Worm (Caenorhabditis elegans) whole organism, L1 larva: ENCODE results near the gene C29G2.3.

Experiments used
- C04F5.9 ChIP-seq: sonication (generic microtip); optimal IDR thresholded peaks from 2 replicates; lab custom pipeline; 2016; ENCODE audit warnings: missing genetic modification characterization, missing compliant biosample characterization
- C16A3.4 ChIP-seq: fragments of 150-350 bp; optimal IDR thresholded peaks from 2 replicates; lab custom pipeline; 2014; ENCODE audit warnings: missing biosample characterization, missing genetic modification characterization
- Y116A8C.19 ChIP-seq: sonication (generic microtip); optimal IDR thresholded peaks from 2 replicates; lab custom pipeline; 2016; ENCODE audit warnings: missing compliant biosample characterization, missing genetic modification characterization, borderline replicate concordance
- alr-1 ChIP-seq: fragments of 200-800 bp; sonication (Bioruptor generic); optimal IDR thresholded peaks from 2 replicates; lab custom pipeline; 2018; ENCODE audit warnings: borderline replicate concordance, mild to moderate bottlenecking, missing genetic modification characterization, missing compliant biosample characterization
- ceh-63 ChIP-seq: fragments of 200-800 bp; sonication (Bioruptor generic); optimal IDR thresholded peaks from 2 replicates; lab custom pipeline; 2018; ENCODE audit warnings: mild to moderate bottlenecking, missing genetic modification characterization, missing compliant biosample characterization
- ceh-8 ChIP-seq: fragments of 200-800 bp; sonication (Bioruptor generic); optimal IDR thresholded peaks from 2 replicates; lab custom pipeline; 2018; ENCODE audit warnings: mild to moderate bottlenecking, missing genetic modification characterization, moderate library complexity, missing compliant biosample characterization
- ceh-82 ChIP-seq, 3 experiments: fragments of 150-350 bp in 1 of 3; sonication (generic microtip) in 2 of 3; optimal IDR thresholded peaks; 2 replicates each; lab custom pipeline; 2014 to 2017; ENCODE audit warnings: missing biosample characterization in 3 of 3, missing genetic modification characterization in 3 of 3
- ceh-90 ChIP-seq: sonication (generic microtip); optimal IDR thresholded peaks from 2 replicates; lab custom pipeline; 2016; ENCODE audit warnings: missing genetic modification characterization, missing compliant biosample characterization
- ces-1 ChIP-seq: fragments of 150-350 bp; optimal IDR thresholded peaks from 2 replicates; lab custom pipeline; 2014; ENCODE audit warnings: missing biosample characterization, missing genetic modification reagents, missing genetic modification characterization
- dpl-1 ChIP-seq, 3 experiments: fragments of 150-350 bp in 2 of 3; sonication (generic microtip) in 1 of 3; optimal IDR thresholded peaks; 2 replicates each; lab custom pipeline; 2014 to 2017; ENCODE audit warnings: missing biosample characterization in 3 of 3, missing genetic modification characterization in 3 of 3, missing genetic modification reagents in 3 of 3
- efl-3 ChIP-seq: fragments of 200-800 bp; sonication (Bioruptor generic); optimal IDR thresholded peaks from 2 replicates; lab custom pipeline; 2018; ENCODE audit warnings: mild to moderate bottlenecking, missing genetic modification characterization, missing compliant biosample characterization
- egl-13 ChIP-seq: sonication (generic microtip); optimal IDR thresholded peaks from 2 replicates; lab custom pipeline; 2016; ENCODE audit warnings: missing genotype, missing genetic modification reagents, missing genetic modification characterization, missing compliant biosample characterization
- egl-27 ChIP-seq, 2 experiments: fragments of 150-350 bp in 1 of 2; sonication (generic microtip); optimal IDR thresholded peaks; 3 replicates each; lab custom pipeline; 2017 to 2018; ENCODE audit warnings: missing biosample characterization in 2 of 2, missing genetic modification characterization in 2 of 2, missing genetic modification reagents in 2 of 2
- elt-3 ChIP-seq, 6 experiments: fragments of 150-350 bp in 1 of 6; sonication (generic microtip); optimal IDR thresholded peaks; 2 replicates each; lab custom pipeline; 2017 to 2018; ENCODE audit warnings: missing biosample characterization in 6 of 6, missing genetic modification characterization in 6 of 6, inconsistent platforms in 1 of 6
- fkh-10 ChIP-seq: sonication (generic microtip); optimal IDR thresholded peaks from 2 replicates; lab custom pipeline; 2017; ENCODE audit warnings: missing biosample characterization, missing genetic modification reagents, missing genetic modification characterization
- fkh-4 ChIP-seq: sonication (generic microtip); optimal IDR thresholded peaks from 2 replicates; lab custom pipeline; 2016; ENCODE audit warnings: missing compliant biosample characterization, missing genetic modification characterization, borderline replicate concordance
- fkh-8 ChIP-seq: sonication (generic microtip); optimal IDR thresholded peaks from 2 replicates; lab custom pipeline; 2016; ENCODE audit warnings: mild to moderate bottlenecking, missing genetic modification characterization, missing compliant biosample characterization
- grh-1 ChIP-seq: fragments of 200-800 bp; sonication (Bioruptor generic); IDR thresholded peaks from 2 replicates; pipeline ENCODE4 v1.3.6; 2022; ENCODE audit warnings: missing genetic modification reagents, missing genetic modification characterization, missing compliant biosample characterization
- hlh-17 ChIP-seq: fragments of 200-800 bp; sonication (Bioruptor generic); optimal IDR thresholded peaks from 2 replicates; lab custom pipeline; 2018; ENCODE audit warnings: missing genetic modification characterization, mild to moderate bottlenecking, missing compliant biosample characterization, moderate library complexity, borderline replicate concordance
- hpl-2 ChIP-seq: fragments of 150-350 bp; optimal IDR thresholded peaks from 2 replicates; lab custom pipeline; 2014; ENCODE audit warnings: missing biosample characterization, missing genetic modification reagents, missing genetic modification characterization
- irx-1 ChIP-seq: sonication (generic microtip); optimal IDR thresholded peaks from 2 replicates; lab custom pipeline; 2016; ENCODE audit warnings: missing genetic modification characterization, missing compliant biosample characterization
- isw-1 ChIP-seq: fragments of 200-800 bp; sonication (Bioruptor generic); IDR thresholded peaks from 2 replicates; pipeline ENCODE4 v1.3.6; 2022; ENCODE audit warnings: missing genetic modification characterization, missing compliant biosample characterization
- jun-1 ChIP-seq: fragments of 150-350 bp; optimal IDR thresholded peaks from 2 replicates; lab custom pipeline; 2014; ENCODE audit warnings: missing biosample characterization, missing genetic modification reagents, missing genetic modification characterization
- lin-14 ChIP-seq: fragments of 200-800 bp; sonication (Bioruptor generic); optimal IDR thresholded peaks from 2 replicates; lab custom pipeline; 2018; ENCODE audit warnings: mild to moderate bottlenecking, missing genetic modification characterization, moderate library complexity, missing compliant biosample characterization
- lin-15B ChIP-seq: fragments of 150-350 bp; sonication (generic microtip); optimal IDR thresholded peaks from 3 replicates; lab custom pipeline; 2014; ENCODE audit warnings: missing biosample characterization, missing genetic modification characterization
- lsy-2 ChIP-seq, 2 experiments: fragments of 150-350 bp; optimal IDR thresholded peaks; 2 replicates each; lab custom pipeline; 2014; ENCODE audit warnings: missing biosample characterization in 2 of 2, missing genetic modification characterization in 2 of 2
- mep-1 ChIP-seq: fragments of 150-350 bp; optimal IDR thresholded peaks from 2 replicates; lab custom pipeline; 2014; ENCODE audit warnings: missing biosample characterization, missing genetic modification characterization
- nhr-19 ChIP-seq: fragments of 200-800 bp; sonication (Bioruptor generic); conservative IDR thresholded peaks from 2 replicates; pipeline ENCODE4 v1.3.6; 2022; ENCODE audit warnings: missing genetic modification characterization, missing compliant biosample characterization
- nhr-20 ChIP-seq: sonication (generic microtip); optimal IDR thresholded peaks from 2 replicates; lab custom pipeline; 2016; ENCODE audit warnings: mild to moderate bottlenecking, missing genetic modification characterization, missing compliant biosample characterization
- nhr-28 ChIP-seq: fragments of 150-350 bp; optimal IDR thresholded peaks from 2 replicates; lab custom pipeline; 2014; ENCODE audit warnings: missing biosample characterization, missing genetic modification characterization
- nhr-47 ChIP-seq: sonication (generic microtip); optimal IDR thresholded peaks from 2 replicates; lab custom pipeline; 2016; ENCODE audit warnings: mild to moderate bottlenecking, missing genetic modification characterization, moderate library complexity, missing compliant biosample characterization
- nhr-76 ChIP-seq: sonication (generic microtip); optimal IDR thresholded peaks from 2 replicates; lab custom pipeline; 2017; ENCODE audit warnings: missing biosample characterization, missing genetic modification characterization
- nhr-77 ChIP-seq: fragments of 150-350 bp; optimal IDR thresholded peaks from 2 replicates; lab custom pipeline; 2014; ENCODE audit warnings: missing biosample characterization, missing genetic modification characterization
- nhr-85 ChIP-seq: sonication (generic microtip); peaks from one replicate; lab custom pipeline; 2016; ENCODE audit warnings: missing genetic modification characterization, inconsistent platforms, missing compliant biosample characterization
- nhr-90 ChIP-seq: sonication (generic microtip); optimal IDR thresholded peaks from 2 replicates; lab custom pipeline; 2016; ENCODE audit warnings: mild to moderate bottlenecking, missing genetic modification characterization, missing compliant biosample characterization; ENCODE audit not compliant: poor library complexity
- pax-3 ChIP-seq: fragments of 200-800 bp; sonication (Bioruptor generic); optimal IDR thresholded peaks from 2 replicates; lab custom pipeline; 2018; ENCODE audit warnings: mild to moderate bottlenecking, missing genetic modification characterization, moderate library complexity, missing compliant biosample characterization
- pqm-1 ChIP-seq: sonication (generic microtip); optimal IDR thresholded peaks from 3 replicates; lab custom pipeline; 2017; ENCODE audit warnings: missing biosample characterization, missing genetic modification characterization
- skn-1 ChIP-seq: fragments of 150-350 bp; optimal IDR thresholded peaks from 2 replicates; lab custom pipeline; 2014; ENCODE audit warnings: missing biosample characterization, missing genetic modification characterization
- snpc-4 ChIP-seq: fragments of 150-350 bp; optimal IDR thresholded peaks from 2 replicates; lab custom pipeline; 2014; ENCODE audit warnings: missing biosample characterization, missing genetic modification characterization
- sox-4 ChIP-seq: sonication (generic microtip); optimal IDR thresholded peaks from 2 replicates; lab custom pipeline; 2016; ENCODE audit warnings: missing genetic modification characterization, missing compliant biosample characterization
- sptf-1 ChIP-seq: fragments of 150-350 bp; optimal IDR thresholded peaks from 2 replicates; lab custom pipeline; 2014; ENCODE audit warnings: missing biosample characterization, missing genetic modification characterization
- tbx-2 ChIP-seq: sonication (generic microtip); optimal IDR thresholded peaks from 2 replicates; lab custom pipeline; 2016; ENCODE audit warnings: missing genetic modification characterization, missing compliant biosample characterization
- tlp-1 ChIP-seq: fragments of 150-350 bp; optimal IDR thresholded peaks from 2 replicates; lab custom pipeline; 2014; ENCODE audit warnings: missing biosample characterization, missing genetic modification characterization
- unc-130 ChIP-seq: fragments of 150-350 bp; optimal IDR thresholded peaks from 2 replicates; lab custom pipeline; 2017; ENCODE audit warnings: missing biosample characterization, missing genetic modification characterization, inconsistent platforms
- unc-86 ChIP-seq: sonication (generic microtip); optimal IDR thresholded peaks from 2 replicates; lab custom pipeline; 2016; ENCODE audit warnings: missing genetic modification characterization, missing compliant biosample characterization
- zip-4 ChIP-seq: fragments of 200-800 bp; sonication (Bioruptor generic); optimal IDR thresholded peaks from 2 replicates; lab custom pipeline; 2018; ENCODE audit warnings: mild to moderate bottlenecking, missing genetic modification characterization, moderate library complexity, missing compliant biosample characterization
- ztf-11 ChIP-seq, 2 experiments: sonication (generic microtip); optimal IDR thresholded peaks; 2 replicates each; lab custom pipeline; 2016 to 2017; ENCODE audit warnings: missing genetic modification characterization in 2 of 2, missing biosample characterization in 1 of 2, missing compliant biosample characterization in 1 of 2
- ztf-4 ChIP-seq: fragments of 150-350 bp; optimal IDR thresholded peaks from 2 replicates; lab custom pipeline; 2014; ENCODE audit warnings: missing biosample characterization, missing genetic modification characterization

Gene C29G2.3

DNA sequence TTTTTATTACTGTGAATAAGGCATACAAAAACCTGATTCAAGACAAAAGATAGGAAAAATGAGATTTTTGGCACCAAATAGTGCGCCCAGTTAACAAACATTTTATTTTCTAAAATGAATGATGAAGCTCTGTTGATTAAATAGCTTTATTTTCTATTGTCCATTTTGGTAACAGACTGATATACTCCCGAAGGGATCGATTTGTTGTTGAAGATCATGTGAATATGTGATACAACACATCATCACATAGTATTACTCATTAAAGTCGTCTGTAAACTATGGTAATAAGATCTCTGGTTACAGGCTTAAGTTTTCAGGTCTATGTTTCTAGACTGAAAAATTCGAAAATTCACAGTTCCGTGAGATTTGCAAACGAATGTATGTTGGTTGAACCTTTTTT is 7.6 kb upstream of the C29G2.3 start, which contains the start of gene srj-20:
Gene srj-20, minus strand, starts transcription at position 101 of the 400 bp plus-strand sequence.
- TF ChIP-seq jun-1 (tag; lab: Kevin White, UChicago) (no peak), C16A3.4 (no peak), egl-13 (no peak), fkh-4 (tag; lab: Kevin White, UChicago) (no peak), fkh-10 (GFP tag; lab: Kevin White, UChicago) (no peak), hpl-2 (GFP tag; lab: Kevin White, UChicago) (no peak), irx-1 (tag; lab: Kevin White, UChicago) (no peak), unc-86 (tag; lab: Kevin White, UChicago) (no peak), tlp-1 (tag; lab: Kevin White, UChicago) (no peak), egl-27 (tag; optimal IDR thresholded peaks at IDR 0.05; lab: Kevin White, UChicago) (no peak)

DNA sequence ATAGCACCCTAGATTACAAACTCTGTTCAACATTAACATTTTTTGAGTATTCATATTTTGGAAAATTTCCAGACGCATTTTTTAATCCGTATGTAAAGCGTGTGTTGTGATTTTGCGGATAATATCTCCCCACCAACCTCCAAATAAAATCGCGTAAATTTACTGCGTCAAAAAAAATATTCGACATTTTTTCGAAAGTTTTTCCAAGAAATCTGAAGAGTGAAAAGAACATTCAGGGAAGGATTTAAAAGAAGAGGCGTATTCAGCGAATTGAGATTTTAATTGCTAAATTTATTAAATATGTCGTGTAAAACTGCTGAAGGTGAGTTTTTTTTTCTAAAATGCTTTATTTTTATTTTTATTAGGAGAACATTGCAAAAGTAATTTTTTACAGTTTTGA is 6.8 kb upstream of the C29G2.3 start, which contains the start of gene nhr-290:
Gene nhr-290, plus strand, starts transcription at position 301 of the 400 bp plus-strand sequence.
- no peak for TF ChIP-seq tbx-2 (tag; lab: Kevin White, UChicago)
- TF ChIP-seq isw-1 (GFP tag; lab: Robert Waterston, UW) = no peak
- no peak for TF ChIP-seq unc-130 (tag; lab: Kevin White, UChicago)
- no peak for TF ChIP-seq hlh-17
- TF ChIP-seq ceh-63 = no peak
- TF ChIP-seq tlp-1 (tag; lab: Kevin White, UChicago) = no peak
- no peak for TF ChIP-seq ztf-4 (tag; lab: Kevin White, UChicago)
- no peak for TF ChIP-seq snpc-4 (tag; lab: Kevin White, UChicago)
- no peak for TF ChIP-seq elt-3 (tag; optimal IDR thresholded peaks at IDR 0.05; lab: Kevin White, UChicago)
- no peak for TF ChIP-seq ceh-82 (tag; optimal IDR thresholded peaks at IDR 0.05; lab: Kevin White, UChicago)
- no peak for TF ChIP-seq fkh-4 (tag; lab: Kevin White, UChicago)
- TF ChIP-seq nhr-20 (tag; lab: Kevin White, UChicago) = no peak
- TF ChIP-seq nhr-47 (tag; lab: Kevin White, UChicago) = no peak
- TF ChIP-seq dpl-1 (GFP tag; optimal IDR thresholded peaks at IDR 0.05; lab: Kevin White, UChicago) = no peak
- no peak for TF ChIP-seq nhr-90 (tag; lab: Kevin White, UChicago)
- TF ChIP-seq pqm-1 (tag; lab: Kevin White, UChicago) = no peak

DNA sequence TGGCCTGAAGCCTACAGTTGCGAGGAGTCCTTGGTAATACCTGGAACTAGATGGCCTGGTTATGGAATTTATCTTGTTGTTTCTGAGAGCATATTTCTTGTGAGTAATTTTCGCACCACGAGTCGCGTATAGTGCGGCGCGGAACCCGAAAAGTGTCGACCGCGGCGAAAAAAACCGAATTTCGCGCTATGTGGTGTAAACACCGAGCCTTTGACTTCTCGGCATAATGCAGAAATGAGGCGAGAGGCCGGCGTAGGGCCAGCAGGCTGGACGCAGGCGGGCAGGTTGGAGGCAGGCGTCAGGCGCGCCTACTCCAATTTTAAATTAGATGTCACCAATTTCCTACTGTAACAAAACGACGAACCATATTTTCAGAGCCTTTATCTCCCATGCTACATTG is 5.0 kb upstream of the C29G2.3 start:
- no peak for TF ChIP-seq ceh-90 (tag; lab: Kevin White, UChicago)
- TF ChIP-seq efl-3 = no peak
- no peak for TF ChIP-seq lin-15B (tag; lab: Kevin White, UChicago)
- no peak for TF ChIP-seq sox-4
- TF ChIP-seq nhr-85 (tag; lab: Kevin White, UChicago) = no peak
- no peak for TF ChIP-seq lsy-2 (tag; optimal IDR thresholded peaks at IDR 0.05; lab: Kevin White, UChicago)
- no peak for TF ChIP-seq nhr-19 (GFP tag; lab: Robert Waterston, UW)
- no peak for TF ChIP-seq sptf-1 (tag; lab: Kevin White, UChicago)
- no peak for TF ChIP-seq nhr-28 (tag; lab: Kevin White, UChicago)
- no peak for TF ChIP-seq lin-14 (GFP tag; lab: Kevin White, UChicago)
- no peak for TF ChIP-seq fkh-10 (GFP tag; lab: Kevin White, UChicago)
- TF ChIP-seq nhr-76 = no peak
- TF ChIP-seq grh-1 (GFP tag; lab: Robert Waterston, UW) = no peak
- TF ChIP-seq zip-4 = no peak

DNA sequence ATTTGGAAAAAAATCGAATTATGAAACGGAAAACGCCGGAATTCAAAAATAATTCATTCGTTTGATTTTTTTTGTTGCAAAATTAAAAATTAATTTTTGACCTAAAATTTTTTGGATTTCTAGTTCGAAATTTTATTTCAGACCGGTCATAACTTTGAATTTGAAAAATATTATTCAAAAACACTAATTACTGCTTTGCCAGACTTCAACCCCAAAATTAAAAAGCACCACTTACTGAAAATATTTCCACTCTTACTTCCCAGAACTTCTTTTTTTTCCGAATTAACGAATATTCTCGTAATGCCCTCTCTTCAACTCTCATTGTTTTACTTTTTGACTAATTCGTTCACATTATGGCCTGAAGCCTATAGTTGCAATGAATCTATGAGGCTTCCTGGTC is 3.1 kb upstream of the C29G2.3 start, which contains the start of gene srt-4:
Gene srt-4, plus strand, starts transcription at position 301 of the 400 bp plus-strand sequence.
- TF ChIP-seq fkh-8 (tag; lab: Kevin White, UChicago) (no peak), nhr-77 (tag; lab: Kevin White, UChicago) (no peak), ceh-8 (GFP tag; lab: Kevin White, UChicago) (no peak), isw-1 (GFP tag; lab: Robert Waterston, UW) (no peak), pax-3 (tag; lab: Kevin White, UChicago) (no peak), ztf-11 (tag; optimal IDR thresholded peaks at IDR 0.05; lab: Kevin White, UChicago) (no peak), mep-1 (tag; lab: Kevin White, UChicago) (no peak), nhr-90 (tag; lab: Kevin White, UChicago) (no peak), pqm-1 (tag; lab: Kevin White, UChicago) (no peak), zip-4 (no peak), Y116A8C.19 (tag; lab: Kevin White, UChicago) (no peak), ceh-82 (tag; optimal IDR thresholded peaks at IDR 0.05; lab: Kevin White, UChicago) (no peak), skn-1 (tag; lab: Kevin White, UChicago) (no peak), C04F5.9 (no peak), alr-1 (tag; lab: Kevin White, UChicago) (no peak), ces-1 (GFP tag; lab: Kevin White, UChicago) (no peak)
